Fruit fly (Drosophila melanogaster) whole organism, wandering third instar larva: ENCODE data around the gene CG15399.

Experiments used
- Myc ChIP-seq: fragments of >200 bp; optimal IDR thresholded peaks from 2 replicates; lab custom pipeline; 2017
- OdsH ChIP-seq: fragments of 200-800 bp; sonication (Bioruptor generic); optimal IDR thresholded peaks from 2 replicates; lab custom pipeline; 2016; ENCODE audit warnings: missing biosample characterization, mild to moderate bottlenecking, missing genetic modification characterization
- brk ChIP-seq: fragments of 200-800 bp; sonication (Bioruptor generic); optimal IDR thresholded peaks from 2 replicates; lab custom pipeline; 2016; ENCODE audit warnings: missing biosample characterization, mild to moderate bottlenecking, missing genetic modification characterization
- dmrt93B ChIP-seq: fragments of 200-800 bp; sonication (Bioruptor generic); optimal IDR thresholded peaks from 2 replicates; lab custom pipeline; 2018; ENCODE audit warnings: missing biosample characterization, mild to moderate bottlenecking, missing genetic modification characterization
- psq ChIP-seq: fragments of 200-800 bp; sonication (Bioruptor generic); optimal IDR thresholded peaks from 3 replicates; lab custom pipeline; 2017; ENCODE audit warnings: missing biosample characterization, mild to moderate bottlenecking, missing genetic modification characterization, moderate library complexity
- sv ChIP-seq: fragments of 200-800 bp; sonication (Bioruptor generic); optimal IDR thresholded peaks from 3 replicates; lab custom pipeline; 2016; ENCODE audit warnings: missing biosample characterization, missing genetic modification characterization

DNA sequence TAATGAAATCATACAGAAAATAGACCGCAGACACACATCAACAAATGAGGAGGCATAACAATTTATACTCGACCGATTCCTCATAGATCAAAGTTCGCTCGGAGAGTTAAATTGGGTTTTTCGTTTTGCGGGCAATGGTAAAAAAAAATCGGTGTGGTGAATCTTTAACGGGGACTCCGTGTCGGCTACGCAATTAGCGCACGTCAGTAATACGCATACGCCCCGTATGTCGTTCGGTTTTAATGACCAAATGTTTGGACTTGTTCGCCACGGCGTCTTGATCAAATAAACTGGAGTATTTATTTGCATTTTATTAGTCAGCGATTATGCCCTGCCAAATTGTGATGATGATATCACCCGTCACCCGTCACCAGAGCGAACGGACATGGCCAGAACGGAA, 40.8 kb downstream of the CG15399 start:
- TF ChIP-seq psq (GFP tag; lab: Kevin White, UChicago) (no peak), brk (GFP tag; lab: Kevin White, UChicago) (no peak), dmrt93B (GFP tag; lab: Kevin White, UChicago) (no peak), OdsH (GFP tag; lab: Kevin White, UChicago) (no peak), Myc (lab: Kevin White, UChicago) (no peak), sv (no peak)
